Worm (Caenorhabditis elegans): Measurements from ENCODE around the gene col-142.

col-142 gene

DNA sequence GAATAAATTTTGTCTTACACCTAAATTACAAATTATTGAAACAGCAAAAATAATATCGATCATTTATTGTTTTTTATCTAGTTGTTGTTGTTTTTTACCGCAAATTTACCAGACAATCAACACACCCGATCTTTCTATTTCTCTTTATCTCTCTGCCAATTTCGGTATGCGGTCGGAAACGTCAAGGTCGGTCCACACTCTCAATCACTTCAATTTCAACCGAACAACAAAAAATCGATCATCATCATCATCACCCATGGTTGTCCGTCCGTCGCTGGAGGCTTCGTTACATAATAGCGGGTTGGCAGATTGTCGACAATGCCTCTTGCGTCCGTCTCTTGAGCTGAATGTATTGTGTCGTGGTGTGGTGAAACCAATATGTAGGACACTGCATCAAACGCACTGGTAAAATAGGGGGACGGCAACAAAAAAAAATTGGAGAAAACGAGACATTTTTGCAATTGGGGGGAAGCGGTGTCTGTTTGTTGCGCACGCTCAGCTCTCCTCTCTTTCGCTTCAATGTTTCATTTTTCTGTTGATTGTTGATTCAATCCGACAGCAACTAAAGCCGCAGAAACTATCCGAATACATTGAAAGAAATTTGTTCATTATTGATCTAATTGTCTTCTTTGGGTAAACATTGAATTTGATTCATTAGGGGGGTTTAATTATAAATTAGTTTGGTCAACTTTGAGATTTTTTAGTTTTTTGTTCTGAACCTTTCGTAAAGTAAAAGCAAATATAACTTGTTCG lies 46.0 kb downstream of the col-142 start (continued):
- TF ChIP-seq Y5F2A.4 (GFP tag; optimal IDR thresholded peaks at IDR 0.05) = no peak
- no peak for TF ChIP-seq nhr-77 (tag; optimal IDR thresholded peaks at IDR 0.05)
- 0 out of 2 replicates have a peak, but pooled peaks have one; percentile 40 for TF ChIP-seq dmd-9 (GFP tag; IDR thresholded peaks at IDR 0.05)
- TF ChIP-seq jun-1 (tag; optimal IDR thresholded peaks at IDR 0.05) = no peak
- TF ChIP-seq daf-12 (tag; optimal IDR thresholded peaks at IDR 0.05) = no peak
- TF ChIP-seq mep-1 (tag; optimal IDR thresholded peaks at IDR 0.05) = peak; percentile 19
- peak; percentile 0 for TF ChIP-seq mxl-3 (GFP tag; optimal IDR thresholded peaks at IDR 0.05)
- peak; percentile 28; the same call in 1 of the 2 replicates for TF ChIP-seq hmg-1.1 (GFP tag; IDR thresholded peaks at IDR 0.05)
- TF ChIP-seq Y105C5A.15 (GFP tag; IDR thresholded peaks at IDR 0.05) = no peak
- TF ChIP-seq nhr-6 (tag; optimal IDR thresholded peaks at IDR 0.05) = no peak
- TF ChIP-seq ces-1 (GFP tag; optimal IDR thresholded peaks at IDR 0.05) = no peak
- no peak for TF ChIP-seq nhr-237 (tag; optimal IDR thresholded peaks at IDR 0.05)
- no peak for TF ChIP-seq D1046.2 (GFP tag; IDR thresholded peaks at IDR 0.05)
- TF ChIP-seq lin-1 (GFP tag; IDR thresholded peaks at IDR 0.05) = no peak
- TF ChIP-seq F49E8.2 (tag; optimal IDR thresholded peaks at IDR 0.05; ENCODE audit: borderline replicate concordance) = no peak
- TF ChIP-seq dve-1 (tag; optimal IDR thresholded peaks at IDR 0.05; ENCODE audit: insufficient read depth) = no peak
- no peak for TF ChIP-seq ztf-11 (tag; optimal IDR thresholded peaks at IDR 0.05)
- TF ChIP-seq snpc-1.2 (GFP tag; IDR thresholded peaks at IDR 0.05) = no peak
- TF ChIP-seq vab-7 (GFP tag; IDR thresholded peaks at IDR 0.05) = no peak
- TF ChIP-seq lim-7 (GFP tag; IDR thresholded peaks at IDR 0.05) = no peak
- no peak for TF ChIP-seq lin-13 (GFP tag; optimal IDR thresholded peaks at IDR 0.05)
- TF ChIP-seq ceh-32 (tag; optimal IDR thresholded peaks at IDR 0.05; ENCODE audit: poor library complexity) = no peak
- no peak for TF ChIP-seq pha-4 (GFP tag; IDR thresholded peaks at IDR 0.05)
- TF ChIP-seq pha-4 (tag; optimal IDR thresholded peaks at IDR 0.05) = peak; percentile 58
- TF ChIP-seq unc-130 (GFP tag; optimal IDR thresholded peaks at IDR 0.05) = no peak

DNA sequence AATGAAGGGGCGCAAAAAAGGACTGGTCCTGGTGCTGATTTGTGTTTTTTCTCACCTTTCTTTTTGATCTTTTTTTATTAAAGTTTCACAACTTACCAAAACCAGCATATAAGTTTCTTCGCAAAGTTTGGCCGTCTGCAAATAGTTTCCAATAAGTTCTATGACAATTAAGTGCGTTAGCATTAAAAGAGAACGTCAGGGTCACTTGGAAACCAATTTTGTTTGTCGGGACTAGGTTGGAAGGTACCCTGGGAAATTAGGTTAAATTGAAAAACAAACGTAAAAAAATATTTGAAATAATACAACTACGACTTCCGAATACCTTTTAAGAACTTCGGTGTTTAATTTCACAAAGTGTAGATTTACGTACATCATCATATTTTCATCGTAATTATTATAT lies 47.6 kb downstream of the col-142 start:
- TF ChIP-seq nhr-10 (tag; optimal IDR thresholded peaks at IDR 0.05) (no peak), unc-62 (GFP tag; optimal IDR thresholded peaks at IDR 0.05 in 1 of 2) (peak in 1 of 2 experiments; percentile 98), unc-62 (tag; optimal IDR thresholded peaks at IDR 0.05) (no peak), aha-1 (tag) (peak; percentile 67), snpc-4 (tag; optimal IDR thresholded peaks at IDR 0.05) (no peak), ztf-7 (tag; optimal IDR thresholded peaks at IDR 0.05) (no peak)

DNA sequence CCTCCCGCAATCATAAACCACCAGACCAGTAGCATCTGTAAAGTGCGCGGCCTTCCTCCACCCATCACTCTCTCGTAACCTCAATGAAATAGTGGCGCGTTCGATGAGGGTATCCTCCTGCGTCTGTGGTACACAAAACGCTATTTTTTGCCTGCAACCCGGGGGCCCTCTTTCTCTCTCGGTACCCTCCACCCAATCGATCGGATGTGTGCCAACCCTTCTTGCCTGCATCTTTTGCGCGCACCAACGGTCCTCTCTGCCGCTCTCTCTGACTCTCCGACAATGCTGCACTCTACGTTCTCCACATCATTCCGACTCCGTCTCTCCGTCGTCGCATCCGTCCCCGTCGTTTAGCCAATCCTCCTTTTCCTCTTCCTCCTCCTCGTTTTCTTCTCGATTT lies 48.5 kb downstream of the col-142 start:
- no peak for TF ChIP-seq zip-11 (GFP tag; IDR thresholded peaks at IDR 0.05)
- no peak for TF ChIP-seq D1046.2 (GFP tag; IDR thresholded peaks at IDR 0.05)
- TF ChIP-seq tra-1 (GFP tag; IDR thresholded peaks at IDR 0.05) = 0 out of 2 replicates have a peak, but pooled peaks have one; percentile 46
- TF ChIP-seq rbr-2 (tag; optimal IDR thresholded peaks at IDR 0.05) = peak; percentile 89
- TF ChIP-seq zip-2 (tag; optimal IDR thresholded peaks at IDR 0.05) = no peak
- no peak for TF ChIP-seq vab-7 (GFP tag; IDR thresholded peaks at IDR 0.05)
- no peak for TF ChIP-seq pqm-1 (tag; optimal IDR thresholded peaks at IDR 0.05)
- TF ChIP-seq cey-2 (tag; optimal IDR thresholded peaks at IDR 0.05; ENCODE audit: borderline replicate concordance, insufficient read depth) = no peak
- TF ChIP-seq zfp-3 (GFP tag; conservative IDR thresholded peaks at IDR 0.05) = no peak
- TF ChIP-seq snpc-4 (tag; optimal IDR thresholded peaks at IDR 0.05) = no peak
- no peak for TF ChIP-seq F49E8.2 (tag; optimal IDR thresholded peaks at IDR 0.05; ENCODE audit: borderline replicate concordance)
- no peak for TF ChIP-seq Y5F2A.4 (GFP tag; optimal IDR thresholded peaks at IDR 0.05)
- TF ChIP-seq mdl-1 (tag; optimal IDR thresholded peaks at IDR 0.05) = peak; percentile 48 to 53
- TF ChIP-seq daf-12 (tag; optimal IDR thresholded peaks at IDR 0.05) = no peak
- TF ChIP-seq dmd-9 (GFP tag; IDR thresholded peaks at IDR 0.05) = no peak
- TF ChIP-seq mep-1 (tag; optimal IDR thresholded peaks at IDR 0.05) = peak; percentile 80
- no peak for TF ChIP-seq egl-27 (tag; optimal IDR thresholded peaks at IDR 0.05)
- no peak for TF ChIP-seq lin-29 (GFP tag; IDR thresholded peaks at IDR 0.05)
- no peak for TF ChIP-seq nhr-10 (tag; optimal IDR thresholded peaks at IDR 0.05)
- peak in 1 of 2 experiments; percentile 62 for TF ChIP-seq daf-16 (GFP tag; optimal IDR thresholded peaks at IDR 0.05)
- TF ChIP-seq daf-16 (tag; optimal IDR thresholded peaks at IDR 0.05) = no peak
- TF ChIP-seq F26F4.8 (GFP tag; conservative IDR thresholded peaks at IDR 0.05) = no peak
- peak; percentile 38; the same call in 1 of the 2 replicates for TF ChIP-seq T26A8.4 (GFP tag; IDR thresholded peaks at IDR 0.05)
- peak; percentile 78 for TF ChIP-seq nhr-25 (tag; optimal IDR thresholded peaks at IDR 0.05; ENCODE audit: borderline replicate concordance, insufficient read depth)
- TF ChIP-seq tag-97 (GFP tag; IDR thresholded peaks at IDR 0.05) = no peak
- no peak for TF ChIP-seq fos-1 (tag; optimal IDR thresholded peaks at IDR 0.05)

All from whole organism, L4 larva.